Fruit fly (Drosophila melanogaster) whole organism, embryonic: ENCODE measurements around the gene FipoQ.

Source experiments
- Abd-B ChIP-seq: fragments of 200-800 bp; sonication (Bioruptor generic); optimal IDR thresholded peaks from 2 replicates; lab custom pipeline; 2018; ENCODE audit warnings: missing biosample characterization, mild to moderate bottlenecking, missing genetic modification characterization, moderate library complexity
- Ada2b ChIP-seq: fragments of 200-800 bp; sonication (Bioruptor generic); IDR thresholded peaks from 2 replicates; pipeline ENCODE4 v1.3.6; 2022; ENCODE audit warnings: missing biosample characterization, missing genetic modification characterization
- Antp ChIP-seq: fragments of 200-800 bp; sonication (Bioruptor generic); optimal IDR thresholded peaks from 3 replicates; lab custom pipeline; 2016; ENCODE audit warnings: missing biosample characterization, missing genetic modification characterization
- BEAF-32 ChIP-seq: fragments of 200-800 bp; sonication (Bioruptor generic); optimal IDR thresholded peaks from 3 replicates; lab custom pipeline; 2017; ENCODE audit warnings: missing biosample characterization, missing genetic modification characterization, mild to moderate bottlenecking, moderate library complexity, missing genetic modification reagents
- CG12744 ChIP-seq: fragments of 200-800 bp; sonication (Bioruptor generic); optimal IDR thresholded peaks from 2 replicates; lab custom pipeline; 2016; ENCODE audit warnings: missing biosample characterization, missing genetic modification characterization
- CG12942 ChIP-seq: fragments of 200-800 bp; sonication (Bioruptor generic); optimal IDR thresholded peaks from 3 replicates; lab custom pipeline; 2016; ENCODE audit warnings: missing biosample characterization, missing genetic modification characterization
- CG13296 ChIP-seq: fragments of 200-800 bp; sonication (Bioruptor generic); optimal IDR thresholded peaks from 3 replicates; lab custom pipeline; 2018; ENCODE audit warnings: missing biosample characterization, mild to moderate bottlenecking, missing genetic modification characterization
- CG13624 ChIP-seq: fragments of 200-800 bp; sonication (Bioruptor generic); optimal IDR thresholded peaks from 2 replicates; lab custom pipeline; 2016; ENCODE audit warnings: missing biosample characterization, missing genetic modification characterization
- CG14441 ChIP-seq: fragments of 200-800 bp; sonication (Bioruptor generic); IDR thresholded peaks from 2 replicates; pipeline ENCODE4 v1.3.6; 2022; ENCODE audit warnings: missing biosample characterization, missing genetic modification characterization
- CG15073 ChIP-seq: fragments of 200-800 bp; sonication (Bioruptor generic); optimal IDR thresholded peaks from 2 replicates; lab custom pipeline; 2016; ENCODE audit warnings: missing biosample characterization, missing genetic modification characterization
- CG1529 ChIP-seq: fragments of 200-800 bp; sonication (Bioruptor generic); optimal IDR thresholded peaks from 3 replicates; lab custom pipeline; 2018; ENCODE audit warnings: missing biosample characterization, missing genetic modification characterization
- CG16863 ChIP-seq: fragments of 200-800 bp; sonication (Bioruptor generic); optimal IDR thresholded peaks from 3 replicates; lab custom pipeline; 2016; ENCODE audit warnings: missing biosample characterization, missing genetic modification characterization
- CG3995 ChIP-seq: fragments of 200-800 bp; sonication (Bioruptor generic); optimal IDR thresholded peaks from 3 replicates; lab custom pipeline; 2016; ENCODE audit warnings: missing biosample characterization, missing genetic modification characterization
- CG4707 ChIP-seq: fragments of 200-800 bp; sonication (Bioruptor generic); optimal IDR thresholded peaks from 2 replicates; lab custom pipeline; 2018; ENCODE audit warnings: missing biosample characterization, mild to moderate bottlenecking, missing genetic modification characterization, moderate library complexity
- CG5245 ChIP-seq: fragments of 200-800 bp; sonication (Bioruptor generic); optimal IDR thresholded peaks from 3 replicates; lab custom pipeline; 2016; ENCODE audit warnings: missing biosample characterization, missing genetic modification characterization
- CG9727 ChIP-seq: fragments of 200-800 bp; sonication (Bioruptor generic); optimal IDR thresholded peaks from 3 replicates; lab custom pipeline; 2017; ENCODE audit warnings: missing biosample characterization, mild to moderate bottlenecking, missing genetic modification characterization
- Dll ChIP-seq: fragments of 200-800 bp; sonication (Bioruptor generic); IDR thresholded peaks from 4 replicates; pipeline ENCODE4 v1.3.6; 2022; ENCODE audit warnings: missing biosample characterization, missing genetic modification characterization; ENCODE audit not compliant: partially characterized antibody
- Eip74EF ChIP-seq, 2 experiments: fragments of 200-800 bp in 1 of 2; fragments of >200 bp in 1 of 2; sonication (Bioruptor generic) in 1 of 2; optimal IDR thresholded peaks; 2 replicates each; lab custom pipeline; 2017 to 2019; ENCODE audit warnings: missing biosample characterization in 2 of 2, missing genetic modification characterization in 2 of 2, mild to moderate bottlenecking in 1 of 2, moderate library complexity in 1 of 2
- Ets65A ChIP-seq: fragments of 200-800 bp; sonication (Bioruptor generic); peaks from one replicate; lab custom pipeline; 2016; ENCODE audit warnings: missing biosample characterization, missing genetic modification characterization
- Ets97D ChIP-seq: fragments of 200-800 bp; sonication (Bioruptor generic); optimal IDR thresholded peaks from 3 replicates; lab custom pipeline; 2016; ENCODE audit warnings: missing biosample characterization, missing genetic modification characterization
- Fer2 ChIP-seq: fragments of 200-800 bp; sonication (Bioruptor generic); optimal IDR thresholded peaks from 2 replicates; lab custom pipeline; 2018; ENCODE audit warnings: missing biosample characterization, mild to moderate bottlenecking, missing genetic modification characterization, moderate library complexity
- HLH3B ChIP-seq: fragments of 200-800 bp; sonication (Bioruptor generic); IDR thresholded peaks from 2 replicates; pipeline ENCODE4 v1.3.6; 2022; ENCODE audit warnings: missing biosample characterization, missing genetic modification characterization
- Hmx ChIP-seq: fragments of 200-800 bp; sonication (Bioruptor generic); optimal IDR thresholded peaks from 2 replicates; lab custom pipeline; 2016; ENCODE audit warnings: missing biosample characterization, missing genetic modification characterization
- Lhr ChIP-seq: fragments of 200-800 bp; sonication (Bioruptor generic); optimal IDR thresholded peaks from 3 replicates; lab custom pipeline; 2017; ENCODE audit warnings: mild to moderate bottlenecking, missing biosample characterization, missing genetic modification reagents, missing genetic modification characterization
- Lpt ChIP-seq: fragments of >200 bp; optimal IDR thresholded peaks from 2 replicates; lab custom pipeline; 2018; ENCODE audit warnings: missing biosample characterization, missing genetic modification characterization
- Max ChIP-seq: fragments of 200-800 bp; sonication (Bioruptor generic); optimal IDR thresholded peaks from 2 replicates; lab custom pipeline; 2016; ENCODE audit warnings: missing biosample characterization, mild to moderate bottlenecking, missing genetic modification characterization
- Meics ChIP-seq: fragments of 200-800 bp; sonication (Bioruptor generic); optimal IDR thresholded peaks from 2 replicates; lab custom pipeline; 2017; ENCODE audit warnings: missing biosample characterization, mild to moderate bottlenecking, missing genetic modification characterization
- Opbp ChIP-seq: fragments of 200-800 bp; sonication (Bioruptor generic); IDR thresholded peaks from 3 replicates; pipeline ENCODE4 v1.3.6; 2022; ENCODE audit warnings: missing biosample characterization, missing genetic modification characterization; ENCODE audit not compliant: partially characterized antibody
- Optix ChIP-seq: fragments of 200-800 bp; sonication (Bioruptor generic); IDR thresholded peaks from 3 replicates; pipeline ENCODE4 v1.3.6; 2022; ENCODE audit warnings: missing biosample characterization, missing genetic modification characterization
- Scr ChIP-seq: fragments of 200-800 bp; sonication (Bioruptor generic); IDR thresholded peaks from 2 replicates; pipeline ENCODE4 v1.3.6; 2022; ENCODE audit warnings: missing biosample characterization, missing genetic modification characterization; ENCODE audit not compliant: partially characterized antibody
- abd-A ChIP-seq: fragments of 200-800 bp; sonication (Bioruptor generic); optimal IDR thresholded peaks from 3 replicates; lab custom pipeline; 2019; ENCODE audit warnings: missing biosample characterization, mild to moderate bottlenecking, missing genetic modification characterization, moderate library complexity
- chif ChIP-seq, 2 experiments: fragments of 200-800 bp; sonication (Bioruptor generic); optimal IDR thresholded peaks; 3 replicates each; lab custom pipeline; 2016; ENCODE audit warnings: missing biosample characterization in 2 of 2, missing genetic modification characterization in 2 of 2
- crp ChIP-seq, 2 experiments: fragments of 200-800 bp; sonication (Bioruptor generic); optimal IDR thresholded peaks; 2 replicates in 1 of 2; 3 replicates in 1 of 2; lab custom pipeline; 2017; ENCODE audit warnings: missing biosample characterization in 2 of 2, missing genetic modification characterization in 2 of 2, mild to moderate bottlenecking in 1 of 2, moderate library complexity in 1 of 2
- dati ChIP-seq: fragments of 200-800 bp; sonication (Bioruptor generic); IDR thresholded peaks from 2 replicates; pipeline ENCODE4 v1.3.6; 2022; ENCODE audit warnings: missing biosample characterization, missing genetic modification characterization
- esg ChIP-seq: fragments of 200-800 bp; sonication (Bioruptor generic); conservative IDR thresholded peaks from 2 replicates; pipeline ENCODE4 v1.3.6; 2022; ENCODE audit warnings: missing biosample characterization, missing genetic modification characterization
- fd64A ChIP-seq: fragments of 200-800 bp; sonication (Bioruptor generic); optimal IDR thresholded peaks from 3 replicates; lab custom pipeline; 2018; ENCODE audit warnings: missing biosample characterization, mild to moderate bottlenecking, missing genetic modification characterization
- ind ChIP-seq: fragments of 200-800 bp; sonication (Bioruptor generic); optimal IDR thresholded peaks from 3 replicates; lab custom pipeline; 2016; ENCODE audit warnings: missing biosample characterization, missing genetic modification characterization
- inv ChIP-seq: fragments of 200-800 bp; sonication (Bioruptor generic); IDR thresholded peaks from 2 replicates; pipeline ENCODE4 v1.3.6; 2022; ENCODE audit warnings: missing biosample characterization, missing genetic modification characterization; ENCODE audit not compliant: partially characterized antibody
- kni ChIP-seq: fragments of 200-800 bp; sonication (Bioruptor generic); optimal IDR thresholded peaks from 3 replicates; lab custom pipeline; 2017; ENCODE audit warnings: mild to moderate bottlenecking, missing biosample characterization, missing genetic modification reagents, missing genetic modification characterization
- org-1 ChIP-seq: fragments of 200-800 bp; sonication (Bioruptor generic); optimal IDR thresholded peaks from 2 replicates; lab custom pipeline; 2017; ENCODE audit warnings: missing biosample characterization, missing genetic modification characterization
- pfk ChIP-seq: fragments of 200-800 bp; sonication (Bioruptor generic); optimal IDR thresholded peaks from 2 replicates; lab custom pipeline; 2018; ENCODE audit warnings: missing biosample characterization, mild to moderate bottlenecking, missing genetic modification characterization, moderate library complexity
- run ChIP-seq: fragments of 200-800 bp; sonication (Bioruptor generic); optimal IDR thresholded peaks from 3 replicates; lab custom pipeline; 2018; ENCODE audit warnings: missing biosample characterization, mild to moderate bottlenecking, missing genetic modification characterization
- seq ChIP-seq: fragments of 200-800 bp; sonication (Bioruptor generic); IDR thresholded peaks from 2 replicates; pipeline ENCODE4 v1.3.6; 2022; ENCODE audit warnings: missing biosample characterization, missing genetic modification characterization
- sna ChIP-seq: fragments of 200-800 bp; sonication (Bioruptor generic); IDR thresholded peaks from 2 replicates; pipeline ENCODE4 v1.3.6; 2022; ENCODE audit warnings: missing biosample characterization, missing genetic modification characterization; ENCODE audit not compliant: partially characterized antibody
- tio ChIP-seq: fragments of 200-800 bp; sonication (Bioruptor generic); optimal IDR thresholded peaks from 2 replicates; lab custom pipeline; 2017; ENCODE audit warnings: missing biosample characterization, missing genetic modification characterization, inconsistent platforms
- vvl ChIP-seq: fragments of 200-800 bp; sonication (Bioruptor generic); IDR thresholded peaks from 2 replicates; pipeline ENCODE4 v1.3.6; 2022; ENCODE audit warnings: missing biosample characterization, missing genetic modification characterization
- wek ChIP-seq: fragments of 200-800 bp; sonication (Bioruptor generic); optimal IDR thresholded peaks from 3 replicates; lab custom pipeline; 2018; ENCODE audit warnings: missing biosample characterization, mild to moderate bottlenecking, missing genetic modification characterization, moderate library complexity
- wor ChIP-seq: fragments of 200-800 bp; sonication (Bioruptor generic); IDR thresholded peaks from 2 replicates; pipeline ENCODE4 v1.3.6; 2022; ENCODE audit warnings: missing biosample characterization, missing genetic modification characterization
- zf30C ChIP-seq: fragments of 200-800 bp; sonication (Bioruptor generic); optimal IDR thresholded peaks from 3 replicates; lab custom pipeline; 2018; ENCODE audit warnings: missing biosample characterization, mild to moderate bottlenecking, missing genetic modification characterization

Gene FipoQ

dm6 chr3R:29478952-29479538 lies 15.5 kb upstream of the FipoQ start (continued):
- TF ChIP-seq run (tag; lab: Kevin White, UChicago) (peak; percentile 8), CG15073 (GFP tag; lab: Kevin White, UChicago) (no peak), Meics (GFP tag; lab: Kevin White, UChicago) (peak; percentile 100), Lhr (GFP tag; lab: Kevin White, UChicago) (no peak), CG1529 (GFP tag; lab: Kevin White, UChicago) (peak; percentile 11), Opbp (GFP tag; lab: Robert Waterston, UW) (0 out of 3 replicates have a peak, but pooled peaks have one; percentile 27), inv (GFP tag; lab: Robert Waterston, UW) (no peak), CG13624 (GFP tag; lab: Kevin White, UChicago) (peak; percentile 40), Scr (GFP tag; lab: Robert Waterston, UW) (no peak), sna (GFP tag; lab: Robert Waterston, UW) (no peak), CG5245 (GFP tag; lab: Kevin White, UChicago) (no peak), Eip74EF (GFP tag; optimal IDR thresholded peaks at IDR 0.05; lab: Kevin White, UChicago) (peak in 1 of 2 experiments; percentile 82), Abd-B (GFP tag; lab: Kevin White, UChicago) (peak; percentile 71), wor (GFP tag; lab: Robert Waterston, UW) (peak; percentile 50; the same call in 1 of the 2 replicates), Optix (0 out of 3 replicates have a peak, but pooled peaks have one; percentile 6), chif (GFP tag; optimal IDR thresholded peaks at IDR 0.05; lab: Kevin White, UChicago) (peak in 1 of 2 experiments; percentile 9), fd64A (GFP tag; lab: Kevin White, UChicago) (no peak), Ets97D (GFP tag; lab: Kevin White, UChicago) (peak; percentile 18), vvl (GFP tag; lab: Robert Waterston, UW) (peak; percentile 82), pfk (GFP tag; lab: Kevin White, UChicago) (peak; percentile 5), Ada2b (GFP tag; lab: Robert Waterston, UW) (peak; percentile 79), HLH3B (peak; percentile 72), Ets65A (GFP tag; lab: Kevin White, UChicago) (peak; percentile 94), tio (GFP tag; lab: Kevin White, UChicago) (no peak), CG4707 (GFP tag; lab: Kevin White, UChicago) (no peak), CG13296 (GFP tag; lab: Kevin White, UChicago) (peak; percentile 70), abd-A (tag; lab: Kevin White, UChicago) (no peak), zf30C (GFP tag; lab: Kevin White, UChicago) (no peak), Max (GFP tag; lab: Kevin White, UChicago) (no peak), Lpt (no peak), CG3995 (no peak), CG9727 (GFP tag; lab: Kevin White, UChicago) (peak; percentile 38), org-1 (GFP tag; lab: Kevin White, UChicago) (peak; percentile 27), seq (peak; percentile 75), Antp (GFP tag; lab: Kevin White, UChicago) (no peak), wek (GFP tag; lab: Kevin White, UChicago) (peak; percentile 24), CG12942 (GFP tag; lab: Kevin White, UChicago) (no peak), CG12744 (GFP tag; lab: Kevin White, UChicago) (peak; percentile 33), kni (no peak), crp (GFP tag; optimal IDR thresholded peaks at IDR 0.05; lab: Kevin White, UChicago) (peak in 1 of 2 experiments; percentile 78), BEAF-32 (GFP tag; lab: Kevin White, UChicago) (no peak), CG14441 (GFP tag; lab: Robert Waterston, UW) (peak; percentile 72), Hmx (GFP tag; lab: Kevin White, UChicago) (no peak), Fer2 (tag; lab: Kevin White, UChicago) (peak; percentile 9), ind (GFP tag; lab: Kevin White, UChicago) (peak; percentile 15), Dll (no peak), esg (peak; percentile 70), dati (GFP tag; lab: Robert Waterston, UW) (no peak), CG16863 (GFP tag; lab: Kevin White, UChicago) (peak; percentile 7)
